Worm (Caenorhabditis elegans): ENCODE data around the gene idpb-1.

Gene idpb-1

DNA sequence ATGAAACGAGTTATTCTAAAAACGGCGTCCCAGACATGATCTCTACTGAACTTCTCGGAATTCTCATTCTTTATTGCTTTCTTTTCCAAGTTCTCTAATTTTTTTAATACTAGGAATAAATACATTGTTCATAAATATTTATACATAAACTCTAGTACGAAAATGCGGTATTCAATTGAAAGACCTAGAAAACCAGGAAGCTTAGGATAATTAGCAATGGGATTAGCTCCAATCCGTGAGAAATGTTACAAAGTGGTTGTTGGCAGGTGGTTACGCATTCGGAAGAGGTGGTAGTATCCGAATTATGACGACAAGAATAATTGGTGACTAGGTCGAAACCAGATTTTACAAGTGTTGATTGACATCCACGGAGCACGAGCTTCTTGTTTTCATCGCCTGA lies 34.8 kb upstream of the idpb-1 start:
- TF ChIP-seq nhr-237 (tag; optimal IDR thresholded peaks at IDR 0.05) (no peak), ham-2 (GFP tag; optimal IDR thresholded peaks at IDR 0.05) (no peak), nhr-28 (tag; optimal IDR thresholded peaks at IDR 0.05) (no peak)

DNA sequence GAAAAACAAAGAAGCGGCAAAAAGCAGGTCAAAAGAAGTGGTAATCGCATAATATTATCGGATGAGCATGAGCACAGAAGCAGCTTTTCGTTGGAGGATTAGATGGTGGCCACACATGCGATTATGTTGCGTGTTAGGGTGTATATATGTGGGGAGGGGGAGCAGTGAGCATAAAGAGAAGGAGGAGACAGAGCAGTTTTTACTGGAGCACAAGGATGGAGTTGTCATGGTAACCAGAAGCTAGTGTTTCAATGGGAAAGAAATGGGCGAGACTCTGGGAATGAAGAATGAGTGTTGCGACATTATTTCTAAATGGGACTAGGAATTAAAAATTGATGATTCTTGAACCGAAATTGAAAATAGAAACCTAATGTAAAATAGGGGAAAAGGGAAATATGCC lies 33.9 kb upstream of the idpb-1 start, which contains the start of gene C27A2.8:
Gene C27A2.8 (minus strand): TSS at position 117 of the 400 bp plus-strand sequence.
- TF ChIP-seq mls-2 (tag; optimal IDR thresholded peaks at IDR 0.05) (no peak), unc-120 (tag; optimal IDR thresholded peaks at IDR 0.05; ENCODE audit: poor library complexity, severe bottlenecking) (no peak), sem-2 (GFP tag; optimal IDR thresholded peaks at IDR 0.05) (no peak), snpc-4 (tag; optimal IDR thresholded peaks at IDR 0.05) (no peak), elt-1 (tag; optimal IDR thresholded peaks at IDR 0.05; ENCODE audit: borderline replicate concordance, insufficient read depth) (no peak), nhr-237 (tag; optimal IDR thresholded peaks at IDR 0.05) (no peak), M03D4.4 (tag; optimal IDR thresholded peaks at IDR 0.05) (no peak), ceh-39 (tag; optimal IDR thresholded peaks at IDR 0.05) (no peak), ztf-11 (tag; optimal IDR thresholded peaks at IDR 0.05) (no peak), flh-1 (GFP tag; optimal IDR thresholded peaks at IDR 0.05) (no peak), cnd-1 (tag; optimal IDR thresholded peaks at IDR 0.05) (no peak), tbx-8 (GFP tag; optimal IDR thresholded peaks at IDR 0.05) (no peak), sptf-1 (tag; optimal IDR thresholded peaks at IDR 0.05) (no peak), pha-4 (tag; optimal IDR thresholded peaks at IDR 0.05) (no peak)

ce11 chrII:5069525-5069924 lies 32.3 kb upstream of the idpb-1 start, which contains the start of gene idpb-2:
idpb-2 (minus strand) TSS chrII:5069625.
- TF ChIP-seq ham-2 (GFP tag; optimal IDR thresholded peaks at IDR 0.05) (no peak), mep-1 (tag; optimal IDR thresholded peaks at IDR 0.05) (no peak), snpc-4 (tag; optimal IDR thresholded peaks at IDR 0.05) (no peak), lin-32 (GFP tag; optimal IDR thresholded peaks at IDR 0.05) (no peak), flh-1 (GFP tag; optimal IDR thresholded peaks at IDR 0.05) (no peak), mls-2 (tag; optimal IDR thresholded peaks at IDR 0.05) (no peak), unc-39 (tag; optimal IDR thresholded peaks at IDR 0.05) (no peak), elt-3 (tag; optimal IDR thresholded peaks at IDR 0.05) (no peak), tbx-8 (GFP tag; optimal IDR thresholded peaks at IDR 0.05) (no peak), nhr-76 (tag; optimal IDR thresholded peaks at IDR 0.05) (no peak), hlh-1 (tag; optimal IDR thresholded peaks at IDR 0.05) (no peak), elt-1 (tag; optimal IDR thresholded peaks at IDR 0.05; ENCODE audit: borderline replicate concordance, insufficient read depth) (no peak), bed-3 (GFP tag; optimal IDR thresholded peaks at IDR 0.05) (no peak), lsy-2 (tag; optimal IDR thresholded peaks at IDR 0.05) (no peak)

- TF ChIP-seq unc-62 (GFP tag; optimal IDR thresholded peaks at IDR 0.05), result no peak
- TF ChIP-seq ceh-83 (GFP tag; optimal IDR thresholded peaks at IDR 0.05), result no peak
- TF ChIP-seq ham-2 (GFP tag; optimal IDR thresholded peaks at IDR 0.05), result no peak
- TF ChIP-seq nhr-28 (tag; optimal IDR thresholded peaks at IDR 0.05), result no peak
Observed at ce11 chrII:5071265-5071664, 30.5 kb upstream of the idpb-1 start, which contains the start of gene C27A2.7. C27A2.7 (minus strand) TSS chrII:5071365.

DNA sequence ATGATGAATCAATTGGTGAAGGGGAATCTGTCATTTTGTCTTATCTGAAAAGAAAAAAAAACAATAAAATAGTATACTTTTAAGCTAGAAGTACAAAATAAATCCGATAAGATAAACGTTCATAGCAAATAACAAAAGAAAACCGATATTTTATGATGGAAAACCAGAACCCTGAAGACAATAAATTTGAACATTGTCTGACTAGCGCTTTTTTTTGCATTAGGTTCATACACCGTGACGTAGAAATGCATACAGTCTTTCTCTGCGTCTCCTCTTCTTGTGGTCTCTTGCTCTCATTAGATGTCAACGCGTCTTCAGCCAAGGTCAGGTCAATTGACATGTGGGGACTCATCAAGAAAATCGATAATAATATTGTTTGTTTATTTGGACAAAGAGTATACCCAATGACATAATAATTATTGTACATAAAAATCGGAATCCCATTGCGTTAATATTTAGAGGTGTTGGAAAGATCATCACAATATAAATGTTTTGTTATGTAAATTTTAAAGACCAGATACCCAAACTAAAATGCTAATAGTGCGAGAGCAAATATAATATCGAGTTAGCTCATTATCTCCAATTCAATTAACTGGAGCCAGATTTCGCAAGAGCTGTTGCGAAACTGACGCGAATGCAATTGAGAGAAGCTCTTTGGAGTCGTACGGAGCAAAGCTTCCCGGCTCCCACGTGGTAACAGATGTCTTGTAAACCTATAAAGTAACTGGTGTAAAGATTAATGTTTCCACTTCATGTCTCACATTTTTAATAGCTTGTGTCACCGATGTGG lies 20.5 kb upstream of the idpb-1 start, which contains the start of gene dsh-2:
Gene dsh-2 (minus strand): TSS at position 51 of the 790 bp plus-strand sequence.
- TF ChIP-seq unc-120 (tag; optimal IDR thresholded peaks at IDR 0.05; ENCODE audit: poor library complexity, severe bottlenecking) (peak; percentile 10), ceh-39 (tag; optimal IDR thresholded peaks at IDR 0.05) (peak; percentile 82), ces-1 (GFP tag; optimal IDR thresholded peaks at IDR 0.05) (peak; percentile 94), tbx-8 (GFP tag; optimal IDR thresholded peaks at IDR 0.05) (no peak), ham-2 (GFP tag; optimal IDR thresholded peaks at IDR 0.05) (no peak), mep-1 (tag; optimal IDR thresholded peaks at IDR 0.05) (peak; percentile 64), lsy-2 (tag; optimal IDR thresholded peaks at IDR 0.05) (peak; percentile 20), hlh-1 (tag; optimal IDR thresholded peaks at IDR 0.05) (peak; percentile 13), mls-2 (tag; optimal IDR thresholded peaks at IDR 0.05) (no peak), sem-2 (GFP tag; optimal IDR thresholded peaks at IDR 0.05) (no peak), unc-62 (GFP tag; optimal IDR thresholded peaks at IDR 0.05) (peak; percentile 86), nhr-2 (tag; optimal IDR thresholded peaks at IDR 0.05) (peak; percentile 70), zip-8 (tag; optimal IDR thresholded peaks at IDR 0.05) (no peak), lin-13 (tag; optimal IDR thresholded peaks at IDR 0.05) (peak; percentile 44)
